Worm (Caenorhabditis elegans): ENCODE data around the gene pdhk-2.

Gene pdhk-2

ce11 chrIII:8741276-8741860 is at the start of gene pdhk-2:
Gene pdhk-2, minus strand, starts transcription at chrIII:8741412.
- TF ChIP-seq unc-62 (GFP tag; optimal IDR thresholded peaks at IDR 0.05), result no peak

ce11 chrIII:8788690-8789089 is 47.5 kb upstream of the pdhk-2 start:
- no peak for TF ChIP-seq unc-62 (GFP tag; optimal IDR thresholded peaks at IDR 0.05)

- TF ChIP-seq unc-62 (GFP tag; optimal IDR thresholded peaks at IDR 0.05), result no peak
Observed at ce11 chrIII:8786077-8786476, 44.9 kb upstream of the pdhk-2 start, which contains the start of gene K02D10.8. Gene K02D10.8, plus strand, starts transcription at chrIII:8786377.

- no peak for TF ChIP-seq unc-62 (GFP tag; optimal IDR thresholded peaks at IDR 0.05)
Observed at ce11 chrIII:8785426-8785825, 44.2 kb upstream of the pdhk-2 start.

- TF ChIP-seq unc-62 (GFP tag; optimal IDR thresholded peaks at IDR 0.05), result no peak
Observed at ce11 chrIII:8784500-8784899, 43.3 kb upstream of the pdhk-2 start.

ce11 chrIII:8782744-8783143 is 41.5 kb upstream of the pdhk-2 start:
- TF ChIP-seq unc-62 (GFP tag; optimal IDR thresholded peaks at IDR 0.05), result no peak

- TF ChIP-seq unc-62 (GFP tag; optimal IDR thresholded peaks at IDR 0.05), result no peak
Observed at ce11 chrIII:8782080-8782479, 40.9 kb upstream of the pdhk-2 start.

ce11 chrIII:8780473-8780872 is 39.3 kb upstream of the pdhk-2 start:
- no peak for TF ChIP-seq unc-62 (GFP tag; optimal IDR thresholded peaks at IDR 0.05)

- no peak for TF ChIP-seq unc-62 (GFP tag; optimal IDR thresholded peaks at IDR 0.05)
Observed at ce11 chrIII:8779912-8780311, 38.7 kb upstream of the pdhk-2 start, which contains the start of gene K02D10.4. Gene K02D10.4, minus strand, starts transcription at chrIII:8780012.

ce11 chrIII:8775953-8776352 is 34.7 kb upstream of the pdhk-2 start, which contains the start of gene snap-29:
Gene snap-29, plus strand, starts transcription at chrIII:8776253.
- TF ChIP-seq unc-62 (GFP tag; optimal IDR thresholded peaks at IDR 0.05), result no peak

- no peak for TF ChIP-seq unc-62 (GFP tag; optimal IDR thresholded peaks at IDR 0.05)
Observed at ce11 chrIII:8773375-8773774, 32.2 kb upstream of the pdhk-2 start.

ce11 chrIII:8772428-8773027 is 31.3 kb upstream of the pdhk-2 start:
- TF ChIP-seq unc-62 (GFP tag; optimal IDR thresholded peaks at IDR 0.05), result no peak

- no peak for TF ChIP-seq unc-62 (GFP tag; optimal IDR thresholded peaks at IDR 0.05)
Observed at ce11 chrIII:8771851-8772250, 30.6 kb upstream of the pdhk-2 start, which contains the start of gene K02D10.3. Gene K02D10.3, minus strand, starts transcription at chrIII:8771951.

- TF ChIP-seq unc-62 (GFP tag; optimal IDR thresholded peaks at IDR 0.05), result no peak
Observed at ce11 chrIII:8771162-8771561, 29.9 kb upstream of the pdhk-2 start, which contains the start of gene K02D10.2. Gene K02D10.2, minus strand, starts transcription at chrIII:8771262.

- no peak for TF ChIP-seq unc-62 (GFP tag; optimal IDR thresholded peaks at IDR 0.05)
Observed at ce11 chrIII:8770243-8770642, 29.0 kb upstream of the pdhk-2 start.

- TF ChIP-seq unc-62 (GFP tag; optimal IDR thresholded peaks at IDR 0.05), result no peak
Observed at ce11 chrIII:8769253-8769652, 28.0 kb upstream of the pdhk-2 start, which contains the start of gene K02D10.1. Gene K02D10.1, plus strand, starts transcription at chrIII:8769536.

- TF ChIP-seq unc-62 (GFP tag; optimal IDR thresholded peaks at IDR 0.05), result no peak
Observed at ce11 chrIII:8767889-8768361, 26.7 kb upstream of the pdhk-2 start, which contains the start of gene mtss-1. Gene mtss-1, plus strand, starts transcription at chrIII:8768311.

All from whole organism, dauer.